Fruit fly (Drosophila melanogaster): ENCODE measurements around the gene Tango6.

Gene Tango6

DNA sequence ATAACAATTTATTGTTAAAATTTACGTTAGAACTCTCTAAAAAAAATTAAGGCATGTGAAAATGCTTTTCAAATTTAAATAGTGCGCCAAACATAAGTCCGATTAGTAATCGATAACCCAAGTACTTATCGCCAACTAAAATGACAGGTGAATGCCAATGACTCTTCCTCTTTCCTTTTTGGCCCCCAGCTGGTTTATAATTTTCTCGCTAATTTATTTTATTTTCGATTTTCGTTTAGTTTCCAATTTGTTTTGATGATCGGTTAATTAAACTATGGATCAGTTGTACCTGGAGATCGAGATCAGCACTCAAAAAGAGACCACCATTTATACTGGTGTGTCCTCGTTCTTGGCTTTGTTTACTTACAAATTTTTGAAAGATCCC is 20.1 kb upstream of the Tango6 start, which contains the start of gene CG10428 (continued):
- TF ChIP-seq CG9215 (GFP tag; IDR thresholded peaks at IDR 0.05) = no peak
- no peak for TF ChIP-seq Max (GFP tag; optimal IDR thresholded peaks at IDR 0.05)
- TF ChIP-seq ATbp (GFP tag; optimal IDR thresholded peaks at IDR 0.05) = no peak
- no peak for TF ChIP-seq CG14014 (GFP tag; IDR thresholded peaks at IDR 0.05)
- TF ChIP-seq NFAT (GFP tag; IDR thresholded peaks at IDR 0.05) = no peak
- TF ChIP-seq hbn (GFP tag; IDR thresholded peaks at IDR 0.05; ENCODE audit: partially characterized antibody) = peak; percentile 56; the same call in 1 of the 2 replicates
- TF ChIP-seq MBD-R2 (GFP tag; IDR thresholded peaks at IDR 0.05) = peak; percentile 69
- no peak for TF ChIP-seq stc (GFP tag; IDR thresholded peaks at IDR 0.05)
- TF ChIP-seq sens-2 (GFP tag; IDR thresholded peaks at IDR 0.05) = no peak
- peak; percentile 59; the same call in 1 of the 4 replicates for TF ChIP-seq Dll (GFP tag; IDR thresholded peaks at IDR 0.05; ENCODE audit: partially characterized antibody)
- no peak for TF ChIP-seq Tbp (GFP tag; optimal IDR thresholded peaks at IDR 0.05)
- TF ChIP-seq fd102C (GFP tag; optimal IDR thresholded peaks at IDR 0.05) = no peak
- no peak for TF ChIP-seq CG9797 (GFP tag; optimal IDR thresholded peaks at IDR 0.05)
- TF ChIP-seq CG11696 (GFP tag; IDR thresholded peaks at IDR 0.05) = no peak
- no peak for TF ChIP-seq cg (GFP tag; optimal IDR thresholded peaks at IDR 0.05)
- TF ChIP-seq crol (GFP tag; IDR thresholded peaks at IDR 0.05) = no peak
- no peak for TF ChIP-seq Sox102F (GFP tag; optimal IDR thresholded peaks at IDR 0.05)
- no peak for TF ChIP-seq dmrt99B (tag; optimal IDR thresholded peaks at IDR 0.05)
- TF ChIP-seq sna (GFP tag; IDR thresholded peaks at IDR 0.05; ENCODE audit: partially characterized antibody) = 0 out of 2 replicates have a peak, but pooled peaks have one; percentile 35
- no peak for TF ChIP-seq luna (GFP tag; optimal IDR thresholded peaks at IDR 0.05)
- TF ChIP-seq CG9437 (GFP tag; optimal IDR thresholded peaks at IDR 0.05) = no peak
- TF ChIP-seq kah (GFP tag; optimal IDR thresholded peaks at IDR 0.05) = no peak
- TF ChIP-seq CG6791 (GFP tag; IDR thresholded peaks at IDR 0.05; ENCODE audit: partially characterized antibody) = peak; percentile 34; the same call in 1 of the 3 replicates
- TF ChIP-seq CG6175 (GFP tag; IDR thresholded peaks at IDR 0.05) = no peak
- no peak for TF ChIP-seq sim (GFP tag; IDR thresholded peaks at IDR 0.05)
- TF ChIP-seq CG13123 (GFP tag; optimal IDR thresholded peaks at IDR 0.05) = no peak
- peak; percentile 45 for TF ChIP-seq Sry-δ (GFP tag; optimal IDR thresholded peaks at IDR 0.05)
- peak; percentile 69 for TF ChIP-seq pzg (GFP tag; optimal IDR thresholded peaks at IDR 0.05)
- 0 out of 2 replicates have a peak, but pooled peaks have one; percentile 52 for TF ChIP-seq ato (GFP tag; IDR thresholded peaks at IDR 0.05; ENCODE audit: partially characterized antibody)
- no peak for TF ChIP-seq hth (optimal IDR thresholded peaks at IDR 0.05)
- TF ChIP-seq hkb (optimal IDR thresholded peaks at IDR 0.05) = no peak
- TF ChIP-seq hkb (GFP tag; IDR thresholded peaks at IDR 0.05) = no peak
- no peak for TF ChIP-seq CG1024 (GFP tag; IDR thresholded peaks at IDR 0.05)
- peak; percentile 16 for TF ChIP-seq gfzf (GFP tag; optimal IDR thresholded peaks at IDR 0.05)
- TF ChIP-seq CG13287 (GFP tag; IDR thresholded peaks at IDR 0.05; ENCODE audit: partially characterized antibody) = peak; percentile 61; the same call in 1 of the 2 replicates
- no peak for TF ChIP-seq wdn (GFP tag; IDR thresholded peaks at IDR 0.05)
- no peak for TF ChIP-seq grn (GFP tag; optimal IDR thresholded peaks at IDR 0.05)
- TF ChIP-seq CG18619 (GFP tag; optimal IDR thresholded peaks at IDR 0.05) = no peak
- no peak for TF ChIP-seq CG34422 (GFP tag; IDR thresholded peaks at IDR 0.05)
- TF ChIP-seq CG33213 (GFP tag; optimal IDR thresholded peaks at IDR 0.05) = no peak
- no peak for TF ChIP-seq Atf3 (GFP tag; optimal IDR thresholded peaks at IDR 0.05)
- no peak for TF ChIP-seq sc (optimal IDR thresholded peaks at IDR 0.05)
- TF ChIP-seq sc (GFP tag; optimal IDR thresholded peaks at IDR 0.05) = no peak
- no peak for TF ChIP-seq D19A (tag; optimal IDR thresholded peaks at IDR 0.05)
- no peak for TF ChIP-seq aop (GFP tag; IDR thresholded peaks at IDR 0.05)
- TF ChIP-seq Opbp (GFP tag; IDR thresholded peaks at IDR 0.05; ENCODE audit: partially characterized antibody) = peak; percentile 45; the same call in 1 of the 3 replicates
- no peak for TF ChIP-seq Kr (GFP tag; optimal IDR thresholded peaks at IDR 0.05)
- TF ChIP-seq CG17385 (GFP tag; optimal IDR thresholded peaks at IDR 0.05) = peak; percentile 99
- TF ChIP-seq CG16813 (GFP tag; IDR thresholded peaks at IDR 0.05; ENCODE audit: partially characterized antibody) = peak; percentile 43; the same call in 2 of the 3 replicates
- TF ChIP-seq CG8765 (GFP tag; IDR thresholded peaks at IDR 0.05) = no peak
- no peak for TF ChIP-seq dati (GFP tag; IDR thresholded peaks at IDR 0.05)
- no peak for TF ChIP-seq CG12071 (GFP tag; optimal IDR thresholded peaks at IDR 0.05)
